Fruit fly (Drosophila melanogaster): ENCODE measurements around the gene CG18731.

The CG18731 gene

DNA sequence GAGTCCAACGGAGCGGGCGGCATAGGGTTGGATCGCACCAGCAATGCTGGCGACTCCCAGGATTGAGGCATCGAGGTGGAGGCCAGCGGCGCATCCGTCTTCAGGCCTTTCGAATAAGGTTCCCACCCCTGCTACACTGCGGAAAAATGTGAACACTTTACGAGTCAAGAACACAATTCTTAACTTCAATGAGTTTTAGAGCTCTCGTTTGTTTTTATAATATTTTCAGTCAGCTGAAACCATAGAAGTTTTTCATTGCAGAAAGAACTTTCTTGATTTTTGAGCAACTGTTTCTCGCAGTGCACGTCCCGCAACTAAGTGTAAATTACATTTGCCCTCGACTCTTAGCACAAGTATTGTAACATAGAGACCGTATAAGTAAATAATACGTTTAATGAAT is 28.5 kb upstream of the CG18731 start (continued):
- TF ChIP-seq CG34376 (GFP tag; optimal IDR thresholded peaks at IDR 0.05): no peak
- no peak for TF ChIP-seq CG13775 (GFP tag; optimal IDR thresholded peaks at IDR 0.05)
- no peak for TF ChIP-seq Opbp (GFP tag; IDR thresholded peaks at IDR 0.05; ENCODE audit: partially characterized antibody)
- no peak for TF ChIP-seq Awh (GFP tag; IDR thresholded peaks at IDR 0.05)
- TF ChIP-seq CG6854 (GFP tag; optimal IDR thresholded peaks at IDR 0.05): no peak
- TF ChIP-seq psq (GFP tag; optimal IDR thresholded peaks at IDR 0.05): no peak
- TF ChIP-seq seq (GFP tag; IDR thresholded peaks at IDR 0.05): no peak
- no peak for TF ChIP-seq CG7556 (GFP tag; optimal IDR thresholded peaks at IDR 0.05)
- TF ChIP-seq CG3726 (GFP tag; IDR thresholded peaks at IDR 0.05): no peak
- TF ChIP-seq cad (GFP tag; optimal IDR thresholded peaks at IDR 0.05): no peak
- TF ChIP-seq Chrac-16 (GFP tag; optimal IDR thresholded peaks at IDR 0.05): peak; percentile 34
- no peak for TF ChIP-seq ewg (GFP tag; optimal IDR thresholded peaks at IDR 0.05)
- no peak for TF ChIP-seq CG6272 (GFP tag; IDR thresholded peaks at IDR 0.05)
- TF ChIP-seq sr (GFP tag; IDR thresholded peaks at IDR 0.05): no peak
- no peak for TF ChIP-seq wdn (GFP tag; IDR thresholded peaks at IDR 0.05)
- TF ChIP-seq Dbx (GFP tag; IDR thresholded peaks at IDR 0.05): no peak
- peak; percentile 58 for TF ChIP-seq CG15696 (tag; optimal IDR thresholded peaks at IDR 0.05)
- no peak for TF ChIP-seq gcm2 (GFP tag; optimal IDR thresholded peaks at IDR 0.05)
- no peak for TF ChIP-seq CG12071 (GFP tag; optimal IDR thresholded peaks at IDR 0.05)
- TF ChIP-seq CoRest (tag; optimal IDR thresholded peaks at IDR 0.05): no peak
- no peak for TF ChIP-seq CG10543 (GFP tag; optimal IDR thresholded peaks at IDR 0.05)
- no peak for TF ChIP-seq jigr1 (GFP tag; IDR thresholded peaks at IDR 0.05)
- TF ChIP-seq CG30431 (GFP tag; optimal IDR thresholded peaks at IDR 0.05): no peak
- no peak for TF ChIP-seq pita (GFP tag; optimal IDR thresholded peaks at IDR 0.05)
- TF ChIP-seq Ada2b (GFP tag; IDR thresholded peaks at IDR 0.05): 0 out of 2 replicates have a peak, but pooled peaks have one; percentile 7
- TF ChIP-seq vfl (GFP tag; optimal IDR thresholded peaks at IDR 0.05): no peak
- no peak for TF ChIP-seq CG15479 (GFP tag; optimal IDR thresholded peaks at IDR 0.05)
- no peak for TF ChIP-seq Spps (tag; optimal IDR thresholded peaks at IDR 0.05)
- TF ChIP-seq ase (GFP tag; IDR thresholded peaks at IDR 0.05): no peak
- no peak for TF ChIP-seq eyg (GFP tag; optimal IDR thresholded peaks at IDR 0.05)
- no peak for TF ChIP-seq esg (GFP tag; conservative IDR thresholded peaks at IDR 0.05)
- TF ChIP-seq hkb (optimal IDR thresholded peaks at IDR 0.05): no peak
- no peak for TF ChIP-seq hkb (GFP tag; IDR thresholded peaks at IDR 0.05)
- no peak for TF ChIP-seq HmgD (GFP tag; optimal IDR thresholded peaks at IDR 0.05)
- TF ChIP-seq Hr51 (GFP tag; optimal IDR thresholded peaks at IDR 0.05): no peak
- TF ChIP-seq CG9727 (GFP tag; optimal IDR thresholded peaks at IDR 0.05): peak; percentile 59
- peak; percentile 60; the same call in 1 of the 2 replicates for TF ChIP-seq Xrp1 (GFP tag; IDR thresholded peaks at IDR 0.05)
- peak; percentile 40 for TF ChIP-seq Elba2 (GFP tag; optimal IDR thresholded peaks at IDR 0.05)
- no peak for TF ChIP-seq B-H1 (GFP tag; IDR thresholded peaks at IDR 0.05)
- TF ChIP-seq pb (GFP tag; optimal IDR thresholded peaks at IDR 0.05): no peak
- TF ChIP-seq pfk (GFP tag; optimal IDR thresholded peaks at IDR 0.05): no peak
- peak; percentile 14 for TF ChIP-seq nmo (GFP tag; optimal IDR thresholded peaks at IDR 0.05)
- TF ChIP-seq CG12299 (tag; optimal IDR thresholded peaks at IDR 0.05): no peak
- TF ChIP-seq Lhr (GFP tag; optimal IDR thresholded peaks at IDR 0.05): no peak
- no peak for TF ChIP-seq kni (GFP tag; optimal IDR thresholded peaks at IDR 0.05)
- peak; percentile 17 for TF ChIP-seq Blimp-1 (GFP tag; optimal IDR thresholded peaks at IDR 0.05)
- peak; percentile 21 for TF ChIP-seq CG17802 (tag; optimal IDR thresholded peaks at IDR 0.05)
- peak; percentile 9; the same call in 1 of the 2 replicates for TF ChIP-seq sob (GFP tag; IDR thresholded peaks at IDR 0.05)
- TF ChIP-seq CG6175 (GFP tag; IDR thresholded peaks at IDR 0.05): no peak
- peak; percentile 89 for TF ChIP-seq sens (GFP tag)
- TF ChIP-seq tll (GFP tag; optimal IDR thresholded peaks at IDR 0.05): no peak
- no peak for TF ChIP-seq ap (GFP tag; IDR thresholded peaks at IDR 0.05)

All from whole organism, embryonic.